Fruit fly (Drosophila melanogaster): Measurements from ENCODE around the gene Nup58.

Nup58 gene

DNA sequence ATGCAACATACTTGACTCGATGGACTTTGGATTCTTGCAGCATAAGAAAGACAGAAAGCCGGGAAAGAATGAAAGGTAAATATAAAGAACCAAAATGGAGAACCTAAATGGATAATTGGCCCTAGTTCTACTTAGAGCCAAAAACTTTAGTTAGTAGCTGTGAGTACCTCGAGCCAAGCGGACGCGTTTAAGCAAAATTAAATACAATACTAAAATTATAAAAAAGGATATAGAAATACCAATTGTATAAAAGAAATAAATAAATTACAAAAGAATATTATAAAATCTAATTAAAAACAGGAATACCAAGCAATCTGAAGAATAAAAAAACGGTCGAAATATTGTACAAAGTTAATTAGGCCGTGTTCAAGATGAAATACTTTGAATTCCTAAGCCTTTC lies 10.2 kb upstream of the Nup58 start, which contains the start of gene CG34138:
Gene CG34138, plus strand, starts transcription at position 301 of the 400 bp plus-strand sequence.
- TF ChIP-seq CG17801 (GFP tag; optimal IDR thresholded peaks at IDR 0.05; ENCODE audit: partially characterized antibody), result no peak

DNA sequence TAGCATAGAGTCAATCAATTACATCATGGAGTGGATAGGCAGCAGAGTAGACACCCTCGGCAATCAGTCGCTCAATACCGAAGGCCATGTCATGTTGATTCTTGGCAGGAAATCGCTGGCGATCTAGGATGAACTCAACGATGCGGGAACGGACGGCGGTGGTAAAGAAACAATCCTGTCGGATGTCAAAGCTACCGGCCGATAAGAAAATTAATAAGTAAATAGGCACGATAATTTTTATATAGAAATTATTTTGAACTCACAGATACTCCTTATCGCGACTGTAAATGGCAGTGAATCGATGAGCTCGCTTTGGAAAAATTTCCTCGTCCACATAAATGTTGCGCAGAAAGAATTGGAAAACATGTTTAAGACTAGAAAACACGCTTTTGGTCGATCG lies 6.8 kb upstream of the Nup58 start:
- TF ChIP-seq CG17801 (GFP tag; optimal IDR thresholded peaks at IDR 0.05; ENCODE audit: partially characterized antibody), result no peak

DNA sequence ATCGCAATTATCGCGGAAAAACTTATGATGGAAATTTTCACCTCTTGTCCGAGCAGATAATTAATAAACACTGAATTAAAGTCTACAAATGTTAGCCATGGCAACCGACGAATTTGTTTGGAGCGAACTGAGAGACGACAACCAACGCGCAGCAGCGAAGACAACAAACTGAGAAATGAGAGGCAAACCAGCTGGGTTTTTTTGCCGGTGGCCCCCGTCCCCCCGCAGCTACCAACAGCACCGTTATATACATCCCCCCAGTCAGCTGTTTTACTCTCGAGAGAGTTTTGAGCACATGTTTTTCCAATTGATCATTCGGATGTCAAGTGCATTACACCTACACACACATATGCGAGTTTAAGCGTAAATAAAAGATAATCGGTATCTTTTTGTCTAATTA lies 3.8 kb upstream of the Nup58 start:
- TF ChIP-seq CG17801 (GFP tag; optimal IDR thresholded peaks at IDR 0.05; ENCODE audit: partially characterized antibody), result peak; percentile 10

DNA sequence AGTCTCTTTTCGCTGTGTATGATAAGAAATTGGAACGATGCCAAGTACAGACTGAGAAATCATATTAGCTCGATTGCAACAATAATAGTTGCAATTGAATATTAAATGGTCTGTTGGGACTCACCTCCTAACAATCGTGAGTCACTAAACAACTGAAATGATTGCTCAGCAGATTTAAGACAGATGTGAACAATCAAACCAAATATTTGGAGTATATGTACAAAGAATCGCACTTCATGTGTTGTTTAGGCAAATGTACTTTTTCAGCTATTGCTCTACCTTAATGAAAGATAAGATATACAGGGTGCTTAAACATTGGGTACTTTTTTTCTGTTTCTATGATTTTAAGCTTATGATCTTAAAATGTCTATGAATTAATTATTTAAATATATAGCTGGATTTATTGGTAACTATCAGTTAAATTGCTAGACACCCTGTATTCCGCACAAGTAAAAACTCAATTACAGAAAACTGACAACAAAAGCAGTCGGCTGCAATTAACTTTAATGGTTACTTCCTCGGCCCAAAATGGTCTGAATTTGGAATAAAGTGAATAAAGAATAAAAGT lies 3.2 kb upstream of the Nup58 start:
- TF ChIP-seq CG17801 (GFP tag; optimal IDR thresholded peaks at IDR 0.05; ENCODE audit: partially characterized antibody), result peak; percentile 95

DNA sequence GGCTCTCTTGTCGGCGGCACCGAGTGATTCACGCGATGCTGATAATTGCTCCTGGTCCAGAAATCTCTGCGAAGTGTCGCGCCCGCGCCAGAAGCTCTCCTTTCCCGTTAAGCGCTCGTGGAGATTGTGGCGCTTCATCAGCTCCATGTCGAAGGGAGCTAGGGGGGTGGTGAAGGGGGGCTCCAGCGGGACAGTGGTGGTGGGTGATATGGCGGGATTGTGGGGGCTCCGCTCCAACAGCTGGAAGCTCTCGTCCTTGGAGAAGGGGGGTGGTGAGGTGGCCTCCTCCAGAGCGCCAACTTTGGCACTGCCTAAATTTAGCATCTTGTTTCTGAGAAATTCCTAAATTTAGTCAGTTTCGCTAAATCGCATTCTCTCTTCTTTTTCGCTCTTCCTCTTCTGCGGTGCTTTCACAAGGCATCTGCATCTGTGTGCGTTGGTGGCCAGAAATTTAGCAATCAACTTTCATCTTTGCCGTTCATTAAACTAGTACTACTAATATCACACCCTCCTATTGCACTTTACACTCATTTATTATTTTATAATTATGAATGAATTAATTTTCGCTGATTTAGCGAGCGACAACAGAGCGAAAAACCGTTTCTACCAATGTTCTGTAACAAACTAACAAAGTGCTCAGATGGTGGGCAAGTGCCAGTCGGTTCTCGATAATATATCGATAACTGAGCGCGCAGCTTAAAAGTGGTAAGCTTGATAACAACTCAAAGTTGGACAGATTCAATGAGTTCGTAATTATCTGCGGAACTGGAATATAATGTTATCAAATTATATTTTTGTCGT lies 2.5 kb upstream of the Nup58 start, which contains the start of gene subdued:
Gene subdued, minus strand, starts transcription at position 631 of the 801 bp plus-strand sequence.
- peak; percentile 19 for TF ChIP-seq CG17801 (GFP tag; optimal IDR thresholded peaks at IDR 0.05; ENCODE audit: partially characterized antibody)

DNA sequence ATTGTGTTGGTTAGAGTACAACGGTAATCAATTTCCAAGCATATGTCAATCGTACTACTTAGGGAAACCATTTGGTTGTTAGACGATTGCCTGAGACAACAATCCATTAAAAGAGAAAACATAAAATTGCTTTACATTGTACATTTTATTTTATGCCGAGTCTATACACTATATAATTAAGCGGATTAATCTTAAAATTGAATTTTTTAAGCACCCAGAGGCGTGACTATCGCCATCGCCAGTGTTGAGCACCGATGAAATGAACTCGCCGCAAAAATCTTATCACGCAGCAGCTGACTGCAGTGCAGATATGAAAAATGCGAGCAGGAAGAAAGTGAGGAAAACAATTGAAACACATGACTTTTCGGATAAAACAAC lies 1.9 kb upstream of the Nup58 start:
- TF ChIP-seq CG17801 (GFP tag; optimal IDR thresholded peaks at IDR 0.05; ENCODE audit: partially characterized antibody), result no peak

DNA sequence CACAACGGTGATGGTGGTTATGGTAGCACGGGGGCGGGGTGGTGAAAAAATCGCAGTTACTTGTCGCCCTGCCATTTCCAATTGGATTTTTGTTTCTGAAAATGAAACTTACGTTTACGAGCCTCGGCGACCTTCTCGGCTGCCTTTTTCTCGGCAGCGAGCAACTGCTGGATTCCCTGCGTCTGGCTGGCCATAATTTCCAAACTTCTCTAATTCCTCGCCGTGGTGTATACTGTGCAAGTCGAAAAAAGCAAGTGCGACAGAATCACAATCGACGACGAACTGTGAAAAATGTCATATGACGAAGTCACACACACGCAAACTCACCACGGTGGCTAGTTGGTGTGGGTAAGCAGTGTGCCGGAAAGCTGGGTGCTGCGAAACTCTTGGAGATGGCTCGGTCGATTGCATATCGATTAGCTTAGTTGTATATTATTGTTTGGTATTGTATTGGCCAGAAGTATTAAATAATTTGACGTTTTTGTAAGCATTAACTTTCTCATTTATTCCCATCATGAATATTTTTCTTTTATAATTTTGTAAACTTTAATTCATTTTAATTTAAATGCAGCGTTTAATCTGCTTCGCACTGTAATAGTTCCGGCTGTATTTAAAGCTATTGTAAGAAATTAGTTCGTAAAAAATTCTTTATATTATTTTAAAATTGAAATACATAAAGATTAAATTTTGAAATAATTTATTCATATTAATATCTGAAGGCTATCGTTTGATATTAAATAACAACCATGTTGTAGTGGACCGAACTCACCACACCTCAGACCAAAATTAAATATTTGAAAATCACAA lies 529 bp upstream of the Nup58 start, which contains the start of gene Vha13:
Gene Vha13, minus strand, starts transcription at position 293 of the 807 bp plus-strand sequence.
- TF ChIP-seq CG17801 (GFP tag; optimal IDR thresholded peaks at IDR 0.05; ENCODE audit: partially characterized antibody), result peak; percentile 74

DNA sequence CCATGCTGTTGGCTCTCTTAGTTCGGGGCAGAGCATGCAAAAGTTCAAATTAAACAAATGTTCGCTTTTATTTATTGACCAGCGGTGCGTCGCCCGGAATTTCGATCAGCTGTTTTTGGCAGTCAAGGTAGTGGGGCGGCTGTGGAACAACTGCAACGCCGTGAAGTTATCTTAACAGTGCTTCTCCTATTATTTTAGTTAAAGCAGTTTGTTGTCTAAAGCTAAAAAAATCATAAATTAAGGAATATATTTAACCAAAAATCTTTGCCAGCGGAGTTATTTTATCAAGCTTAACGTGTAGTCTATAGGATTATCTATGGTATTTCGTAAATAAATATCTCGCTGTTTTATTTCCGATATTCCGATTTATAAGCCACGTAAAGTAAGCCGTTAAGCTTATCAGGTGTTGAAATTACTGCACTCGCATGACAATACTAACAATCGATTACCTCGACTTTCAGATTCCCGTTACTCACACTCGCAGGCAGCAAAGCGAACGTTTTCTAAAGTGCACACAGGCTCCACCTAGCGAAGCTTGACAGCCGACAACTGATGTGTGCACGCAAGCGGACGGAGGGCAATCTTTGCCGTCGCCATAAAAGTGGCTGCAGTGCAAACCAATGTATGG lies 3.6 kb downstream of the Nup58 start, which contains the start of the genes CG6195 and CG31220:
Gene CG6195, minus strand, starts transcription at position 122 of the 628 bp plus-strand sequence.
Gene CG31220, plus strand, starts transcription at position 199 of the 628 bp plus-strand sequence.
- TF ChIP-seq CG17801 (GFP tag; optimal IDR thresholded peaks at IDR 0.05; ENCODE audit: partially characterized antibody), result no peak

DNA sequence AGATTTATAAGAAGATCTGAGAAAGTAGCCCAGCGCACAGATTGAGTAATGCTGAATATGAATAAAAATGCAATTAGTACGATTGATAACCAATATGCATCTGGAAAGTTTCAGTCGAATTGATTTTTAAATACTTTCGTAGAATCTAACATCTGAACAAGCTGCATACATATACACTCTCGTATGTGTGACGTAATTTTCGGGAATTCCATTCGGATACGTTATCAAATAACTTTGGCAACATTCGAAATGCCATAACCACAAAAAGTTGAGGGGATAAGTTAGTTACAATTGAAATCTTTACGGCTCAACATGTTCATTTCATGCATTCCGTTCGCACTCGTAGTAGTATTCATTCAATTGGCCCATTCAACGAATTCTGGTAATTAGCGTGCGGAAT lies 5.9 kb downstream of the Nup58 start, which contains the start of gene CG31219:
Gene CG31219, plus strand, starts transcription at position 301 of the 400 bp plus-strand sequence.
- TF ChIP-seq CG17801 (GFP tag; optimal IDR thresholded peaks at IDR 0.05; ENCODE audit: partially characterized antibody), result no peak

DNA sequence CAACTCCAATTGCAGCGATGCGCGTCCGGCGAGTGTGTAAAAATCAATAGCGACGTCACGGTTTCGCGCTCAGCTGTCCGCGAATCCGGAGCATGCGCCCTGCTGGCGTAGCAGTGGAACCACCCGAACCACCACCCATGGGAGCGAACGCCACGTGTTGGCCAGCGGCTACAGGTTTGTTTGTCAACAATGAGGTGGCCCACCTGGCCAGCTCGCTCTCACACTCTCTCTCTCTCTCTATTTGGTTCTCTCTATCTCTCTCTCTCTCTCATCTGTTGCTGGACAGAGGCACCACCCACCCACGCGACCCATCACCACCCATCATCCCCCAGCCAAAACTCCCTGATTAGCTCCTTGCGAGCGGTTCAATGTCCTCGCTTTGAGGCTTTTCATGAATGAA lies 11.6 kb downstream of the Nup58 start:
- TF ChIP-seq CG17801 (GFP tag; optimal IDR thresholded peaks at IDR 0.05; ENCODE audit: partially characterized antibody), result no peak

DNA sequence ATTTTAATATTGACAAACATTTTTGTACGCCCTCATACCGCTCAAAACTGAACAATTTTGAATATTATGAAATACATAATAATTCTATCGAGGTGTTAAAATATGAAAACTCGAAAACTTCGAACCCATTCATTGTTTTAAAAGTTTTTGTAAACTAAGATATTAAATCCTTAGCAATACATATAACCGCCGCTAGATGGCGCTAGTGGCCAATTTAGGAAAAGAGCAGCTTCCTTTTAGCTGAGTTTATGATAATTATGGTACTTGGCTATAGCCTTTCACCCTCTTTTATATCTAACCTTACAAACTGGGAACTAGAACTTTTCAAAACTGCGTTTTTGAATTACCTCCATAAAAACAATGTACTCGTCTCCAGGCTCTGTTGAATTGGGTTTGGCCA lies 12.4 kb downstream of the Nup58 start:
- no peak for TF ChIP-seq CG17801 (GFP tag; optimal IDR thresholded peaks at IDR 0.05; ENCODE audit: partially characterized antibody)

DNA sequence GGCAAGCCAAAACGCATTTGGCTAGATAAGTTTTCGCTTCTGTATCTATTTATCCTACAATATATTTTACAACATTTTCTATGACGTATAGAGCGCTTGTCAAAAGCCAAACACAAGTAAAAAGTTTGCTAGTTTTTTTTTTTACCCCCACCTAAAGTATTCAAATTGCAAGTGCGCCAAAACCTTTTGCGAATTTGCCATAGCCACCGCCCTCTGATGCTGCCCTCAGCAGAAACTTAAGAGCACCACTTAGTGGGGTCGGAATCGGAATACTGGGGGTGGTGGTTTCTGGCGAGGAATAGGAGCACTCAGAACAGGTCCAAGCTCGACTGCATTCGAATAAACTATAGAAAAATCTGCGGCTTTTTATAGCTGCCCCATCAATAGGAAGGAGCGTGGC lies 12.9 kb downstream of the Nup58 start, which contains the start of gene CG6184:
Gene CG6184, minus strand, starts transcription at position 101 of the 400 bp plus-strand sequence.
- no peak for TF ChIP-seq CG17801 (GFP tag; optimal IDR thresholded peaks at IDR 0.05; ENCODE audit: partially characterized antibody)

DNA sequence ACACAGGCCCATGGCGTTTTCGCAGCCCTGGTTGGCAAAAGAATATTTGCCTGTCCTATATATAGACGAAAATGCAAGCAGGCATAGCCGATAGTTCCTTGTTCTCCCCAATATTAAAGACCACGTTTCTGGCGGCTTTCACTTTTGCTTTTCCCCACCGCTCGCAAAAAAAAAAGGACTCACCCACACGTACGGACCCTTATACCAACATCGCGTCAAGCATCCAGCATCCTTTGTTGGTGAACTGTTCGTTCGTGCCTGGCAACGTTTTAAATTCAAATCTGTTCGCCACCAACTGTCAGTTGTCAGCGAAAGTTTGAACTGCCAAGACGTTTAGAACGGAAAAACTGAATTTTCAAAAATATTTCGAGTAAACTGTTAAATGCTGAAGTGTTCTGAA lies 14.6 kb downstream of the Nup58 start, which contains the start of gene ort:
Gene ort, plus strand, starts transcription at position 301 of the 400 bp plus-strand sequence.
- TF ChIP-seq CG17801 (GFP tag; optimal IDR thresholded peaks at IDR 0.05; ENCODE audit: partially characterized antibody), result no peak

DNA sequence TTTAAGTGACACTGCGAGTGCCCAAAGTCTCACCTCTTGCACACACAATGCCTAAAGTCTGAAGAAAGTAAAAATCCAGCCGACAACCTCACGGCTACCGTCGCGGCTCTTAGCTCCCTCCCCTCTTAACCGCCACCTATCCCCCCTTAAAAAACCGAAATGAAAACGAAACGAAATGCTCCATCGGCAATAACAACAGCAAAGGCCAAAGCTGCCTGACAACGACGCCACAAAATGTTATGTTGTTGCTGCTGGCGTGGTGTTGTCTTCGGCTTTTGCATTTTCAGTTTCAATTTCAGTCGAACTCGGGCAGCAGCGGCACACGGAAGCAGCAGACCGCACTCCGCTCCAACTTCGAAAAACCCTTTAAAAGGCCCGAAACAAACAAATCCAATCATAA lies 19.9 kb downstream of the Nup58 start, which contains the start of gene CG7432:
Gene CG7432, plus strand, starts transcription at position 295 of the 400 bp plus-strand sequence.
- TF ChIP-seq CG17801 (GFP tag; optimal IDR thresholded peaks at IDR 0.05; ENCODE audit: partially characterized antibody), result no peak
